Fruit fly (Drosophila melanogaster) whole organism, embryonic: Measurements from ENCODE around the gene Bcat.
A peak's percentile ranks its signal among the peaks of the same experiment; 100 is the strongest.

Experiments used
- C15 ChIP-seq: fragments of 200-800 bp; sonication (Bioruptor generic); IDR thresholded peaks from 3 replicates; pipeline ENCODE4 v1.3.6; 2022; ENCODE audit warnings: missing biosample characterization, missing genetic modification characterization
- CG12299 ChIP-seq: fragments of 200-800 bp; sonication (Bioruptor generic); optimal IDR thresholded peaks from 2 replicates; lab custom pipeline; 2018; ENCODE audit warnings: missing biosample characterization, mild to moderate bottlenecking, missing genetic modification characterization
- CG12744 ChIP-seq: fragments of 200-800 bp; sonication (Bioruptor generic); optimal IDR thresholded peaks from 2 replicates; lab custom pipeline; 2016; ENCODE audit warnings: missing biosample characterization, missing genetic modification characterization
- CG14710 ChIP-seq: fragments of 200-800 bp; sonication (Bioruptor generic); optimal IDR thresholded peaks from 3 replicates; lab custom pipeline; 2019; ENCODE audit warnings: missing biosample characterization, mild to moderate bottlenecking, missing genetic modification characterization, moderate library complexity
- CG16779 ChIP-seq: fragments of 200-800 bp; sonication (Bioruptor generic); IDR thresholded peaks from 2 replicates; pipeline ENCODE4 v1.3.6; 2022; ENCODE audit warnings: missing biosample characterization, missing genetic modification characterization
- CG16813 ChIP-seq: fragments of 200-800 bp; sonication (Bioruptor generic); IDR thresholded peaks from 3 replicates; pipeline ENCODE4 v1.3.6; 2022; ENCODE audit warnings: missing biosample characterization, missing genetic modification characterization; ENCODE audit not compliant: partially characterized antibody
- CG18262 ChIP-seq: fragments of 200-800 bp; optimal IDR thresholded peaks from 3 replicates; lab custom pipeline; 2019; ENCODE audit warnings: missing biosample characterization, mild to moderate bottlenecking, missing genetic modification characterization, moderate library complexity
- CG18764 ChIP-seq: fragments of 200-800 bp; sonication (Bioruptor generic); optimal IDR thresholded peaks from 3 replicates; lab custom pipeline; 2016; ENCODE audit warnings: missing biosample characterization, missing genetic modification characterization
- CG30431 ChIP-seq: fragments of 200-800 bp; sonication (Bioruptor generic); optimal IDR thresholded peaks from 2 replicates; lab custom pipeline; 2017; ENCODE audit warnings: missing biosample characterization, missing genetic modification characterization
- CG3281 ChIP-seq: fragments of 200-800 bp; sonication (Bioruptor generic); optimal IDR thresholded peaks from 3 replicates; lab custom pipeline; 2017; ENCODE audit warnings: missing biosample characterization, mild to moderate bottlenecking, missing genetic modification characterization
- CG34224 ChIP-seq: fragments of 200-800 bp; sonication (Bioruptor generic); IDR thresholded peaks from 3 replicates; pipeline ENCODE4 v1.3.6; 2022; ENCODE audit warnings: missing biosample characterization, missing genetic modification characterization; ENCODE audit not compliant: partially characterized antibody
- CG4404 ChIP-seq: fragments of 200-800 bp; sonication (Bioruptor generic); IDR thresholded peaks from 2 replicates; pipeline ENCODE4 v1.3.6; 2022; ENCODE audit warnings: missing biosample characterization, missing genetic modification characterization
- CG4617 ChIP-seq: fragments of 200-800 bp; sonication (Bioruptor generic); optimal IDR thresholded peaks from 3 replicates; lab custom pipeline; 2016; ENCODE audit warnings: missing biosample characterization, missing genetic modification characterization, borderline replicate concordance
- CG4854 ChIP-seq: fragments of 200-800 bp; sonication (Bioruptor generic); optimal IDR thresholded peaks from 2 replicates; lab custom pipeline; 2016; ENCODE audit warnings: missing biosample characterization, missing genetic modification characterization, inconsistent platforms
- CG7745 ChIP-seq: fragments of 200-800 bp; sonication (Bioruptor generic); optimal IDR thresholded peaks from 2 replicates; lab custom pipeline; 2018; ENCODE audit warnings: missing biosample characterization, mild to moderate bottlenecking, missing genetic modification characterization, moderate library complexity
- CG9727 ChIP-seq: fragments of 200-800 bp; sonication (Bioruptor generic); optimal IDR thresholded peaks from 3 replicates; lab custom pipeline; 2017; ENCODE audit warnings: missing biosample characterization, mild to moderate bottlenecking, missing genetic modification characterization
- CG9932 ChIP-seq: fragments of 200-800 bp; sonication (Bioruptor generic); IDR thresholded peaks from 2 replicates; pipeline ENCODE4 v1.3.6; 2022; ENCODE audit warnings: missing biosample characterization, missing genetic modification characterization
- D19A ChIP-seq: fragments of 200-800 bp; optimal IDR thresholded peaks from 3 replicates; lab custom pipeline; 2019; ENCODE audit warnings: missing biosample characterization, mild to moderate bottlenecking, missing genetic modification characterization, moderate library complexity
- Dbx ChIP-seq: fragments of 200-800 bp; sonication (Bioruptor generic); IDR thresholded peaks from 3 replicates; pipeline ENCODE4 v1.3.6; 2022; ENCODE audit warnings: missing biosample characterization, missing genetic modification characterization
- Doc3 ChIP-seq: fragments of 200-800 bp; sonication (Bioruptor generic); IDR thresholded peaks from 3 replicates; pipeline ENCODE4 v1.3.6; 2022; ENCODE audit warnings: missing biosample characterization, missing genetic modification characterization; ENCODE audit not compliant: partially characterized antibody
- Eip74EF ChIP-seq, 2 experiments: fragments of 200-800 bp in 1 of 2; fragments of >200 bp in 1 of 2; sonication (Bioruptor generic) in 1 of 2; optimal IDR thresholded peaks; 2 replicates each; lab custom pipeline; 2017 to 2019; ENCODE audit warnings: missing biosample characterization in 2 of 2, missing genetic modification characterization in 2 of 2, mild to moderate bottlenecking in 1 of 2, moderate library complexity in 1 of 2
- Ets97D ChIP-seq: fragments of 200-800 bp; sonication (Bioruptor generic); optimal IDR thresholded peaks from 3 replicates; lab custom pipeline; 2016; ENCODE audit warnings: missing biosample characterization, missing genetic modification characterization
- Fer2 ChIP-seq: fragments of 200-800 bp; sonication (Bioruptor generic); optimal IDR thresholded peaks from 2 replicates; lab custom pipeline; 2018; ENCODE audit warnings: missing biosample characterization, mild to moderate bottlenecking, missing genetic modification characterization, moderate library complexity
- Fer3 ChIP-seq: fragments of 200-800 bp; sonication (Bioruptor generic); optimal IDR thresholded peaks from 2 replicates; lab custom pipeline; 2018; ENCODE audit warnings: missing biosample characterization, mild to moderate bottlenecking, missing genetic modification characterization, moderate library complexity
- HLHmδ ChIP-seq: fragments of 200-800 bp; sonication (Bioruptor generic); optimal IDR thresholded peaks from 2 replicates; lab custom pipeline; 2018; ENCODE audit warnings: missing biosample characterization, mild to moderate bottlenecking, missing genetic modification characterization, moderate library complexity
- HmgD ChIP-seq: fragments of 200-800 bp; sonication (Bioruptor generic); optimal IDR thresholded peaks from 3 replicates; lab custom pipeline; 2016; ENCODE audit warnings: missing biosample characterization, missing genetic modification characterization
- Meics ChIP-seq: fragments of 200-800 bp; sonication (Bioruptor generic); optimal IDR thresholded peaks from 2 replicates; lab custom pipeline; 2017; ENCODE audit warnings: missing biosample characterization, mild to moderate bottlenecking, missing genetic modification characterization
- NC2α ChIP-seq: fragments of 200-800 bp; sonication (Bioruptor generic); optimal IDR thresholded peaks from 2 replicates; lab custom pipeline; 2016; ENCODE audit warnings: missing biosample characterization, missing genetic modification characterization
- Scr ChIP-seq: fragments of 200-800 bp; sonication (Bioruptor generic); IDR thresholded peaks from 2 replicates; pipeline ENCODE4 v1.3.6; 2022; ENCODE audit warnings: missing biosample characterization, missing genetic modification characterization; ENCODE audit not compliant: partially characterized antibody
- Sox102F ChIP-seq: fragments of 200-800 bp; sonication (Bioruptor generic); optimal IDR thresholded peaks from 2 replicates; lab custom pipeline; 2018; ENCODE audit warnings: missing biosample characterization, mild to moderate bottlenecking, missing genetic modification characterization, moderate library complexity
- Xrp1 ChIP-seq: fragments of 200-800 bp; sonication (Bioruptor generic); IDR thresholded peaks from 2 replicates; pipeline ENCODE4 v1.3.6; 2022; ENCODE audit warnings: missing biosample characterization, missing genetic modification characterization
- cad ChIP-seq: fragments of >200 bp; optimal IDR thresholded peaks from 2 replicates; lab custom pipeline; 2017; ENCODE audit warnings: missing biosample characterization, missing genetic modification characterization
- cg ChIP-seq: fragments of 200-800 bp; sonication (Bioruptor generic); optimal IDR thresholded peaks from 3 replicates; lab custom pipeline; 2019; ENCODE audit warnings: missing biosample characterization, mild to moderate bottlenecking, missing genetic modification characterization, moderate library complexity
- chif ChIP-seq, 2 experiments: fragments of 200-800 bp; sonication (Bioruptor generic); optimal IDR thresholded peaks; 3 replicates each; lab custom pipeline; 2016; ENCODE audit warnings: missing biosample characterization in 2 of 2, missing genetic modification characterization in 2 of 2
- emc ChIP-seq: fragments of 200-800 bp; sonication (Bioruptor generic); optimal IDR thresholded peaks from 2 replicates; lab custom pipeline; 2016; ENCODE audit warnings: missing biosample characterization, missing genetic modification characterization
- ems ChIP-seq: fragments of 200-800 bp; sonication (Bioruptor generic); optimal IDR thresholded peaks from 3 replicates; lab custom pipeline; 2016; ENCODE audit warnings: missing biosample characterization, missing genetic modification characterization
- gcm2 ChIP-seq: fragments of 200-800 bp; sonication (Bioruptor generic); optimal IDR thresholded peaks from 2 replicates; lab custom pipeline; 2016; ENCODE audit warnings: missing biosample characterization, missing genetic modification characterization
- her ChIP-seq: fragments of 200-800 bp; sonication (Bioruptor generic); optimal IDR thresholded peaks from 2 replicates; lab custom pipeline; 2016; ENCODE audit warnings: missing biosample characterization, missing genetic modification characterization
- jigr1 ChIP-seq: fragments of 200-800 bp; sonication (Bioruptor generic); IDR thresholded peaks from 3 replicates; pipeline ENCODE4 v1.3.6; 2022; ENCODE audit warnings: missing biosample characterization, missing genetic modification characterization
- kay ChIP-seq: fragments of 200-800 bp; sonication (Bioruptor generic); optimal IDR thresholded peaks from 2 replicates; lab custom pipeline; 2016; ENCODE audit warnings: missing biosample characterization, missing genetic modification characterization
- nau ChIP-seq: fragments of 200-800 bp; sonication (Bioruptor generic); optimal IDR thresholded peaks from 3 replicates; lab custom pipeline; 2017; ENCODE audit warnings: missing biosample characterization, mild to moderate bottlenecking, missing genetic modification characterization, missing genetic modification reagents
- otp ChIP-seq: fragments of 200-800 bp; sonication (Bioruptor generic); IDR thresholded peaks from 3 replicates; pipeline ENCODE4, ENCODE4 v1.3.6; 2022; ENCODE audit warnings: missing biosample characterization, missing genetic modification characterization
- pum ChIP-seq: fragments of 200-800 bp; sonication (Bioruptor generic); optimal IDR thresholded peaks from 2 replicates; lab custom pipeline; 2016; ENCODE audit warnings: missing biosample characterization, missing genetic modification characterization
- ranshi ChIP-seq: fragments of 200-800 bp; sonication (Bioruptor generic); IDR thresholded peaks from 2 replicates; pipeline ENCODE4 v1.3.6; 2022; ENCODE audit warnings: missing biosample characterization, missing genetic modification characterization
- sisA ChIP-seq: fragments of 200-800 bp; sonication (Bioruptor generic); IDR thresholded peaks from 2 replicates; pipeline ENCODE4 v1.3.6; 2022; ENCODE audit warnings: missing biosample characterization, missing genetic modification characterization
- vnd ChIP-seq: fragments of 200-800 bp; sonication (Bioruptor generic); IDR thresholded peaks from 3 replicates; pipeline ENCODE4 v1.3.6; 2022; ENCODE audit warnings: missing biosample characterization, missing genetic modification characterization; ENCODE audit not compliant: partially characterized antibody
- z ChIP-seq: fragments of 200-800 bp; sonication (Bioruptor generic); IDR thresholded peaks from 3 replicates; pipeline ENCODE4 v1.3.6; 2022; ENCODE audit warnings: missing biosample characterization, missing genetic modification characterization
- zen ChIP-seq: fragments of 200-800 bp; sonication (Bioruptor generic); optimal IDR thresholded peaks from 3 replicates; lab custom pipeline; 2018; ENCODE audit warnings: missing biosample characterization, mild to moderate bottlenecking, missing genetic modification characterization, moderate library complexity

Bcat gene

DNA sequence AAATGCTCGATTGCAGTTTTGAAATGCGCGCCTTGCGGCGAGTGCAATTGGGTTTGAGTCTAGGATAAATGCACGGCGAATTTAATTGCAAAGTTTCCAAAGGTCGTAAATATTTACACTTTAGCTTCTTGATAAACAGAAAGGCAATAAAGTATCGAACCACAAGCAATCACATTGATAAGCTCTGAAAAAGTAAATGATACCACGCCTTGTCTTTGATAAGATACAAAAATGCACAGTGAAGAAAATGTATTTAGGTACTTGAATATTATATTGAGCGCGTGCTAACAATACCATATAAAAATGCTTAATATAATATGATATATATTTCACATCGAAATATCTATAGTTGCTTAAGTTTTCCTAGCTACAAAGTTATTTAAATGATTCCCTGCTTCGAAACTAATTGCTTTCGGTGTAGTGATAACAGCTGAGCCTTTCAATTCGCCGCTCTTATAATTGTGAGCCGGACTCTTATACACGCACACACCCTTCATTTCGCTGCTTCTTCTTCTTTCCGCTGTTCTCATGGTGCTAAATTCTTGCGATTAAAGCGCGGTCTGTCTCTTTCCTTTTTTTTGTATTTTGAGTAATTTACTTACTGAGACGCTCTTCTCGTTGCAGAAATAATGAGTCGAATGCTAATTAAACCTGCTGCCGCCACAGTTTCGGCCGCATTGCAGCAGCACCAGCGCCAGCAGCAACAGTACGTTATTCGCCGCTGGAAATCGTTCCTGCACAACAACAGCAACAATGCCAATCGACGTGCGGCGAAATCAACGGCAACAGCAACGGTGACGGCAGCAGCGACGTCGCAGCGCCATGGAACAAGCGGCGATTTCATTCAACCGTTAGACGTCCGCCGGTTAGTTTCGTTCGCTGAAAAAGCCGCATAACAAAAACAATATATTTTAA is 23.2 kb upstream of the Bcat start (continued):
- TF ChIP-seq nau (GFP tag; lab: Kevin White, UChicago) (peak; percentile 77), Meics (peak; percentile 87), CG12299 (peak; percentile 74), CG30431 (GFP tag; lab: Kevin White, UChicago) (peak; percentile 66), CG16779 (GFP tag; lab: Robert Waterston, UW) (0 out of 2 replicates have a peak, but pooled peaks have one; percentile 34), gcm2 (peak; percentile 67), ranshi (GFP tag; lab: Robert Waterston, UW) (peak; percentile 74), emc (GFP tag; lab: Kevin White, UChicago) (no peak), Scr (GFP tag; lab: Robert Waterston, UW) (no peak), CG18262 (tag; lab: Kevin White, UChicago) (peak; percentile 89), cad (no peak), Ets97D (GFP tag; lab: Kevin White, UChicago) (no peak), CG4854 (GFP tag; lab: Kevin White, UChicago) (peak; percentile 41), vnd (GFP tag; lab: Robert Waterston, UW) (no peak), Eip74EF (GFP tag; optimal IDR thresholded peaks at IDR 0.05; lab: Kevin White, UChicago) (peak in 1 of 2 experiments; percentile 77), pum (GFP tag; lab: Kevin White, UChicago) (no peak), Sox102F (GFP tag; lab: Kevin White, UChicago) (peak; percentile 89), zen (peak; percentile 71), CG9932 (GFP tag; lab: Robert Waterston, UW) (peak; percentile 82), C15 (GFP tag; lab: Robert Waterston, UW) (no peak), D19A (tag; lab: Kevin White, UChicago) (peak; percentile 80), chif (GFP tag; optimal IDR thresholded peaks at IDR 0.05; lab: Kevin White, UChicago) (peak; percentile 18 to 36), CG18764 (GFP tag; lab: Kevin White, UChicago) (peak; percentile 72), CG3281 (peak; percentile 82), HmgD (GFP tag; lab: Kevin White, UChicago) (no peak), CG16813 (GFP tag; lab: Robert Waterston, UW) (no peak), Fer3 (tag; lab: Kevin White, UChicago) (peak; percentile 84), sisA (peak; percentile 84), cg (GFP tag; lab: Kevin White, UChicago) (peak; percentile 55), ems (peak; percentile 28), z (GFP tag; lab: Robert Waterston, UW) (peak; percentile 79; the same call in 2 of the 3 replicates), HLHmδ (GFP tag; lab: Kevin White, UChicago) (no peak), CG14710 (tag; lab: Kevin White, UChicago) (peak; percentile 85), CG7745 (no peak), kay (GFP tag; lab: Kevin White, UChicago) (no peak), CG12744 (GFP tag; lab: Kevin White, UChicago) (peak; percentile 40), CG9727 (peak; percentile 86), Xrp1 (GFP tag; lab: Robert Waterston, UW) (peak; percentile 90), NC2α (GFP tag; lab: Kevin White, UChicago) (no peak), Doc3 (GFP tag; lab: Robert Waterston, UW) (no peak), Dbx (GFP tag; lab: Robert Waterston, UW) (peak; percentile 77), CG34224 (GFP tag; lab: Robert Waterston, UW) (no peak), her (GFP tag; lab: Kevin White, UChicago) (no peak), CG4617 (peak; percentile 39), Fer2 (peak; percentile 42), jigr1 (GFP tag; lab: Robert Waterston, UW) (peak; percentile 44; the same call in 1 of the 3 replicates), otp (GFP tag; lab: Robert Waterston, UW) (peak; percentile 81; the same call in 2 of the 3 replicates), CG4404 (peak; percentile 57)
